Fruit fly (Drosophila melanogaster) whole organism, embryonic: ENCODE results near the gene CG43354.

Experiments
- Ada2b ChIP-seq: fragments of 200-800 bp; sonication (Bioruptor generic); IDR thresholded peaks from 2 replicates; pipeline ENCODE4 v1.3.6; 2022; ENCODE audit warnings: missing biosample characterization, missing genetic modification characterization
- Bteb2 ChIP-seq: fragments of 200-800 bp; sonication (Bioruptor generic); optimal IDR thresholded peaks from 2 replicates; lab custom pipeline; 2016; ENCODE audit warnings: missing biosample characterization, missing genetic modification characterization
- CG11085 ChIP-seq: fragments of 200-800 bp; sonication (Bioruptor generic); IDR thresholded peaks from 2 replicates; pipeline ENCODE4 v1.3.6; 2022; ENCODE audit warnings: missing biosample characterization, missing genetic modification characterization
- CG11093 ChIP-seq: fragments of 200-800 bp; sonication (Bioruptor generic); IDR thresholded peaks from 3 replicates; pipeline ENCODE4 v1.3.6; 2022; ENCODE audit warnings: missing biosample characterization, missing genetic modification characterization
- CG1233 ChIP-seq: fragments of 200-800 bp; sonication (Bioruptor generic); optimal IDR thresholded peaks from 4 replicates; lab custom pipeline; 2018; ENCODE audit warnings: missing biosample characterization, mild to moderate bottlenecking, missing genetic modification characterization
- CG15073 ChIP-seq: fragments of 200-800 bp; sonication (Bioruptor generic); optimal IDR thresholded peaks from 2 replicates; lab custom pipeline; 2016; ENCODE audit warnings: missing biosample characterization, missing genetic modification characterization
- CG15269 ChIP-seq: fragments of 200-800 bp; sonication (Bioruptor generic); optimal IDR thresholded peaks from 2 replicates; lab custom pipeline; 2018; ENCODE audit warnings: missing biosample characterization, mild to moderate bottlenecking, missing genetic modification characterization, moderate library complexity
- CG1602 ChIP-seq: fragments of 200-800 bp; sonication (Bioruptor generic); optimal IDR thresholded peaks from 3 replicates; lab custom pipeline; 2016; ENCODE audit warnings: missing biosample characterization, missing genetic modification characterization
- CG16779 ChIP-seq: fragments of 200-800 bp; sonication (Bioruptor generic); IDR thresholded peaks from 2 replicates; pipeline ENCODE4 v1.3.6; 2022; ENCODE audit warnings: missing biosample characterization, missing genetic modification characterization
- CG17361 ChIP-seq: fragments of 200-800 bp; sonication (Bioruptor generic); IDR thresholded peaks from 3 replicates; pipeline ENCODE4 v1.3.6; 2022; ENCODE audit warnings: missing biosample characterization, missing genetic modification characterization
- CG17385 ChIP-seq: fragments of 200-800 bp; sonication (Bioruptor generic); optimal IDR thresholded peaks from 3 replicates; lab custom pipeline; 2018; ENCODE audit warnings: missing biosample characterization, mild to moderate bottlenecking, missing genetic modification characterization
- CG17829 ChIP-seq: fragments of 200-800 bp; optimal IDR thresholded peaks from 2 replicates; lab custom pipeline; 2019; ENCODE audit warnings: missing biosample characterization, mild to moderate bottlenecking, missing genetic modification characterization, moderate library complexity
- CG18764 ChIP-seq: fragments of 200-800 bp; sonication (Bioruptor generic); optimal IDR thresholded peaks from 3 replicates; lab custom pipeline; 2016; ENCODE audit warnings: missing biosample characterization, missing genetic modification characterization
- CG34422 ChIP-seq: fragments of 200-800 bp; sonication (Bioruptor generic); IDR thresholded peaks from 3 replicates; pipeline ENCODE4 v1.3.6; 2022; ENCODE audit warnings: missing biosample characterization, missing genetic modification characterization
- CG3726 ChIP-seq: fragments of 200-800 bp; sonication (Bioruptor generic); IDR thresholded peaks from 3 replicates; pipeline ENCODE4, ENCODE4 v1.3.6; 2022; ENCODE audit warnings: missing biosample characterization, missing genetic modification characterization
- CG3847 ChIP-seq: fragments of 200-800 bp; sonication (Bioruptor generic); IDR thresholded peaks from 2 replicates; pipeline ENCODE4 v1.3.6; 2022; ENCODE audit warnings: missing biosample characterization, missing genetic modification characterization
- CG4360 ChIP-seq: fragments of 200-800 bp; sonication (Bioruptor generic); IDR thresholded peaks from 2 replicates; pipeline ENCODE4 v1.3.6; 2022; ENCODE audit warnings: missing biosample characterization, missing genetic modification characterization
- CG6272 ChIP-seq: fragments of 200-800 bp; sonication (Bioruptor generic); IDR thresholded peaks from 2 replicates; pipeline ENCODE4 v1.3.6; 2022; ENCODE audit warnings: missing biosample characterization, missing genetic modification characterization
- CG6791 ChIP-seq: fragments of 200-800 bp; sonication (Bioruptor generic); IDR thresholded peaks from 3 replicates; pipeline ENCODE4 v1.3.6; 2022; ENCODE audit warnings: missing biosample characterization, missing genetic modification characterization; ENCODE audit not compliant: partially characterized antibody
- CG6854 ChIP-seq: fragments of 200-800 bp; sonication (Bioruptor generic); optimal IDR thresholded peaks from 3 replicates; lab custom pipeline; 2017; ENCODE audit warnings: missing biosample characterization, mild to moderate bottlenecking, missing genetic modification characterization
- CG7839 ChIP-seq: fragments of 200-800 bp; sonication (Bioruptor generic); optimal IDR thresholded peaks from 3 replicates; lab custom pipeline; 2018; ENCODE audit warnings: missing biosample characterization, mild to moderate bottlenecking, missing genetic modification characterization, moderate library complexity
- CG8388 ChIP-seq: fragments of 200-800 bp; sonication (Bioruptor generic); optimal IDR thresholded peaks from 2 replicates; lab custom pipeline; 2019; ENCODE audit warnings: missing biosample characterization, mild to moderate bottlenecking, missing genetic modification characterization, moderate library complexity
- CG9876 ChIP-seq: fragments of 200-800 bp; sonication (Bioruptor generic); optimal IDR thresholded peaks from 2 replicates; lab custom pipeline; 2016; ENCODE audit warnings: missing biosample characterization, missing genetic modification characterization
- CoRest ChIP-seq: fragments of 200-800 bp; sonication (Bioruptor generic); optimal IDR thresholded peaks from 3 replicates; lab custom pipeline; 2018; ENCODE audit warnings: missing biosample characterization, mild to moderate bottlenecking, missing genetic modification characterization, moderate library complexity
- HLHmδ ChIP-seq: fragments of 200-800 bp; sonication (Bioruptor generic); optimal IDR thresholded peaks from 2 replicates; lab custom pipeline; 2018; ENCODE audit warnings: missing biosample characterization, mild to moderate bottlenecking, missing genetic modification characterization, moderate library complexity
- HmgZ ChIP-seq: fragments of 200-800 bp; sonication (Bioruptor generic); optimal IDR thresholded peaks from 2 replicates; lab custom pipeline; 2018; ENCODE audit warnings: missing biosample characterization, mild to moderate bottlenecking, missing genetic modification characterization
- Hsf ChIP-seq: fragments of 200-800 bp; sonication (Bioruptor generic); optimal IDR thresholded peaks from 3 replicates; lab custom pipeline; 2016; ENCODE audit warnings: missing biosample characterization, missing genetic modification characterization
- Mes4 ChIP-seq: fragments of 200-800 bp; sonication (Bioruptor generic); optimal IDR thresholded peaks from 2 replicates; lab custom pipeline; 2016; ENCODE audit warnings: missing biosample characterization, missing genetic modification characterization
- Neu2 ChIP-seq: fragments of 200-800 bp; sonication (Bioruptor generic); optimal IDR thresholded peaks from 3 replicates; lab custom pipeline; 2016; ENCODE audit warnings: missing biosample characterization, missing genetic modification characterization, borderline replicate concordance
- Nf-YA ChIP-seq: fragments of 200-800 bp; sonication (Bioruptor generic); IDR thresholded peaks from 2 replicates; pipeline ENCODE4 v1.3.6; 2022; ENCODE audit warnings: missing biosample characterization, missing genetic modification characterization
- Poxn ChIP-seq: fragments of 200-800 bp; sonication (Bioruptor generic); IDR thresholded peaks from 2 replicates; pipeline ENCODE4 v1.3.6; 2022; ENCODE audit warnings: missing biosample characterization, missing genetic modification characterization
- Stat92E ChIP-seq, 3 experiments: fragments of >200 bp in 2 of 3; fragments of 200-800 bp in 1 of 3; sonication (Bioruptor generic) in 1 of 3; optimal IDR thresholded peaks; 2 replicates each; lab custom pipeline; 2017 to 2019; ENCODE audit warnings: missing biosample characterization in 3 of 3, missing genetic modification characterization in 3 of 3, mild to moderate bottlenecking in 1 of 3, moderate library complexity in 1 of 3
- Usf ChIP-seq: fragments of 200-800 bp; sonication (Bioruptor generic); optimal IDR thresholded peaks from 2 replicates; lab custom pipeline; 2017; ENCODE audit warnings: missing genotype, missing biosample characterization, missing genetic modification characterization
- bab2 ChIP-seq: fragments of 200-800 bp; sonication (Bioruptor generic); optimal IDR thresholded peaks from 2 replicates; lab custom pipeline; 2016; ENCODE audit warnings: missing biosample characterization, missing genetic modification characterization
- bsh ChIP-seq, 2 experiments: fragments of 200-800 bp; sonication (Bioruptor generic); optimal IDR thresholded peaks; 2 replicates each; lab custom pipeline; 2017 to 2018; ENCODE audit warnings: mild to moderate bottlenecking in 2 of 2, missing biosample characterization in 2 of 2, missing genetic modification characterization in 2 of 2, moderate library complexity in 1 of 2
- dmrt11E ChIP-seq: fragments of 200-800 bp; sonication (Bioruptor generic); optimal IDR thresholded peaks from 3 replicates; lab custom pipeline; 2018; ENCODE audit warnings: missing biosample characterization, mild to moderate bottlenecking, missing genetic modification characterization, moderate library complexity
- gcm ChIP-seq: fragments of 200-800 bp; sonication (Bioruptor generic); optimal IDR thresholded peaks from 2 replicates; lab custom pipeline; 2019; ENCODE audit warnings: missing biosample characterization, mild to moderate bottlenecking, missing genetic modification characterization, moderate library complexity
- gfzf ChIP-seq: fragments of 200-800 bp; sonication (Bioruptor generic); optimal IDR thresholded peaks from 2 replicates; lab custom pipeline; 2016; ENCODE audit warnings: missing biosample characterization, mild to moderate bottlenecking, missing genetic modification characterization, moderate library complexity
- hbn ChIP-seq: fragments of 200-800 bp; sonication (Bioruptor generic); IDR thresholded peaks from 2 replicates; pipeline ENCODE4 v1.3.6; 2022; ENCODE audit warnings: missing biosample characterization, missing genetic modification characterization; ENCODE audit not compliant: partially characterized antibody
- lbe ChIP-seq: fragments of 200-800 bp; sonication (Bioruptor generic); optimal IDR thresholded peaks from 2 replicates; lab custom pipeline; 2016; ENCODE audit warnings: missing biosample characterization, mild to moderate bottlenecking, missing genetic modification characterization
- nerfin-1 ChIP-seq: fragments of 200-800 bp; sonication (Bioruptor generic); optimal IDR thresholded peaks from 3 replicates; lab custom pipeline; 2019; ENCODE audit warnings: missing biosample characterization, mild to moderate bottlenecking, missing genetic modification characterization, moderate library complexity
- nerfin-2 ChIP-seq: fragments of 200-800 bp; sonication (Bioruptor generic); IDR thresholded peaks from 2 replicates; pipeline ENCODE4 v1.3.6; 2022; ENCODE audit warnings: missing biosample characterization, missing genetic modification characterization; ENCODE audit not compliant: partially characterized antibody
- odd ChIP-seq: fragments of 200-800 bp; sonication (Bioruptor generic); optimal IDR thresholded peaks from 2 replicates; lab custom pipeline; 2017; ENCODE audit warnings: missing biosample characterization, mild to moderate bottlenecking, missing genetic modification characterization
- salm ChIP-seq: fragments of 200-800 bp; sonication (Bioruptor generic); optimal IDR thresholded peaks from 2 replicates; lab custom pipeline; 2018; ENCODE audit warnings: missing biosample characterization, mild to moderate bottlenecking, missing genetic modification characterization
- sna ChIP-seq: fragments of 200-800 bp; sonication (Bioruptor generic); IDR thresholded peaks from 2 replicates; pipeline ENCODE4 v1.3.6; 2022; ENCODE audit warnings: missing biosample characterization, missing genetic modification characterization; ENCODE audit not compliant: partially characterized antibody
- sr ChIP-seq: fragments of 200-800 bp; sonication (Bioruptor generic); IDR thresholded peaks from 3 replicates; pipeline ENCODE4 v1.3.6; 2022; ENCODE audit warnings: missing biosample characterization, missing genetic modification characterization
- stc ChIP-seq: fragments of 200-800 bp; sonication (Bioruptor generic); IDR thresholded peaks from 2 replicates; pipeline ENCODE4 v1.3.6; 2022; ENCODE audit warnings: missing biosample characterization, missing genetic modification characterization
- tio ChIP-seq: fragments of 200-800 bp; sonication (Bioruptor generic); optimal IDR thresholded peaks from 2 replicates; lab custom pipeline; 2017; ENCODE audit warnings: missing biosample characterization, missing genetic modification characterization, inconsistent platforms
- tup ChIP-seq: fragments of 200-800 bp; sonication (Bioruptor generic); optimal IDR thresholded peaks from 2 replicates; lab custom pipeline; 2016; ENCODE audit warnings: missing biosample characterization, mild to moderate bottlenecking, missing genetic modification characterization, moderate library complexity
- twi ChIP-seq: fragments of 200-800 bp; optimal IDR thresholded peaks from 2 replicates; lab custom pipeline; 2019; ENCODE audit warnings: missing biosample characterization, mild to moderate bottlenecking, missing genetic modification characterization, moderate library complexity
- zfh2 ChIP-seq: fragments of 200-800 bp; sonication (Bioruptor generic); optimal IDR thresholded peaks from 2 replicates; lab custom pipeline; 2016; ENCODE audit warnings: missing biosample characterization, missing genetic modification characterization

Gene CG43354

dm6 chr2L:18328737-18329136 is 19.5 kb upstream of the CG43354 start (continued):
- TF ChIP-seq CG6272 (GFP tag; lab: Robert Waterston, UW) (0 out of 2 replicates have a peak, but pooled peaks have one; percentile 33), CG1602 (GFP tag; lab: Kevin White, UChicago) (no peak), Poxn (GFP tag; lab: Robert Waterston, UW) (no peak), CG15073 (GFP tag; lab: Kevin White, UChicago) (no peak), nerfin-2 (no peak), CG9876 (GFP tag; lab: Kevin White, UChicago) (no peak), Hsf (GFP tag; lab: Kevin White, UChicago) (peak; percentile 45), CG6854 (GFP tag; lab: Kevin White, UChicago) (no peak), Ada2b (GFP tag; lab: Robert Waterston, UW) (no peak), Usf (no peak), Bteb2 (GFP tag; lab: Kevin White, UChicago) (peak; percentile 23), CG18764 (GFP tag; lab: Kevin White, UChicago) (no peak), dmrt11E (tag; lab: Kevin White, UChicago) (no peak), CG34422 (GFP tag; lab: Robert Waterston, UW) (no peak), nerfin-1 (tag; lab: Kevin White, UChicago) (no peak), lbe (no peak), tio (GFP tag; lab: Kevin White, UChicago) (no peak), odd (no peak), Stat92E (GFP tag; optimal IDR thresholded peaks at IDR 0.05; lab: Kevin White, UChicago) (no peak), zfh2 (GFP tag; lab: Kevin White, UChicago) (no peak), CoRest (tag; lab: Kevin White, UChicago) (no peak), sr (peak; percentile 29; the same call in 1 of the 3 replicates), CG17385 (GFP tag; lab: Kevin White, UChicago) (peak; percentile 51), CG7839 (tag; lab: Kevin White, UChicago) (peak; percentile 26), HLHmδ (GFP tag; lab: Kevin White, UChicago) (no peak), CG17361 (peak; percentile 32; the same call in 1 of the 3 replicates), tup (GFP tag; lab: Kevin White, UChicago) (no peak), CG1233 (GFP tag; lab: Kevin White, UChicago) (no peak), gcm (GFP tag; lab: Kevin White, UChicago) (no peak), Nf-YA (GFP tag; lab: Robert Waterston, UW) (no peak), CG6791 (GFP tag; lab: Robert Waterston, UW) (no peak), gfzf (GFP tag; lab: Kevin White, UChicago) (no peak), CG8388 (no peak), bsh (GFP tag; optimal IDR thresholded peaks at IDR 0.05; lab: Kevin White, UChicago) (peak in 1 of 2 experiments; percentile 65), CG11085 (GFP tag; lab: Robert Waterston, UW) (no peak), CG16779 (GFP tag; lab: Robert Waterston, UW) (no peak), CG17829 (tag; lab: Kevin White, UChicago) (no peak), HmgZ (tag; lab: Kevin White, UChicago) (no peak), bab2 (GFP tag; lab: Kevin White, UChicago) (peak; percentile 36), CG11093 (GFP tag; lab: Robert Waterston, UW) (0 out of 3 replicates have a peak, but pooled peaks have one; percentile 41), CG3847 (GFP tag; lab: Robert Waterston, UW) (no peak), stc (GFP tag; lab: Robert Waterston, UW) (no peak), Neu2 (GFP tag; lab: Kevin White, UChicago) (no peak), salm (tag; lab: Kevin White, UChicago) (peak; percentile 20), twi (tag; lab: Kevin White, UChicago) (no peak), Mes4 (GFP tag; lab: Kevin White, UChicago) (no peak), CG15269 (tag; lab: Kevin White, UChicago) (no peak), CG4360 (no peak), hbn (GFP tag; lab: Robert Waterston, UW) (no peak), CG3726 (GFP tag; lab: Robert Waterston, UW) (no peak), sna (GFP tag; lab: Robert Waterston, UW) (no peak)
